Fruit fly (Drosophila melanogaster) S2 (cell line): Measurements from ENCODE around the gene CalpC.

Source experiments
- CG8478 ChIP-seq: fragments of >200 bp; optimal IDR thresholded peaks from 2 replicates; lab custom pipeline; 2018
- CTCF ChIP-seq, 2 experiments: fragments of >200 bp; optimal IDR thresholded peaks; 2 replicates each; lab custom pipeline; 2018

dm6 chrX:16288999-16289398, 36.6 kb upstream of the CalpC start:
- TF ChIP-seq CG8478 (lab: Kevin White, UChicago) (no peak), CTCF (optimal IDR thresholded peaks at IDR 0.05; lab: Kevin White, UChicago) (no peak)
